Worm (Caenorhabditis elegans) whole organism, L4/young adult: ENCODE data around the gene rab-1.

Source experiments
- W03F9.2 ChIP-seq: fragments of 150-350 bp; optimal IDR thresholded peaks from 2 replicates; lab custom pipeline; 2014; ENCODE audit warnings: missing biosample characterization, missing genetic modification characterization
- dao-5 ChIP-seq: sonication (generic microtip); optimal IDR thresholded peaks from 2 replicates; lab custom pipeline; 2016; ENCODE audit warnings: missing genotype, missing genetic modification characterization, moderate library complexity, missing compliant biosample characterization
- him-1 ChIP-seq: sonication (generic microtip); optimal IDR thresholded peaks from 2 replicates; lab custom pipeline; 2016; ENCODE audit warnings: missing genotype, missing genetic modification reagents, missing genetic modification characterization, missing compliant biosample characterization

ce11 chrV:1277926-1278325 lies 14.1 kb upstream of the rab-1 start:
- TF ChIP-seq him-1 (tag; lab: Kevin White, UChicago), result no peak
- TF ChIP-seq dao-5 (tag; lab: Kevin White, UChicago), result no peak
- TF ChIP-seq W03F9.2 (tag; lab: Kevin White, UChicago), result no peak
